Fruit fly (Drosophila melanogaster) whole organism, embryonic: Measurements from ENCODE around the gene rtv.

Experiments
- BEAF-32 ChIP-seq: fragments of 200-800 bp; sonication (Bioruptor generic); optimal IDR thresholded peaks from 3 replicates; lab custom pipeline; 2017; ENCODE audit warnings: missing biosample characterization, missing genetic modification characterization, mild to moderate bottlenecking, moderate library complexity, missing genetic modification reagents
- CG10366 ChIP-seq: fragments of 200-800 bp; sonication (Bioruptor generic); IDR thresholded peaks from 2 replicates; pipeline ENCODE4 v1.3.6; 2022; ENCODE audit warnings: missing biosample characterization, missing genetic modification characterization
- CG10431 ChIP-seq: fragments of 200-800 bp; sonication (Bioruptor generic); optimal IDR thresholded peaks from 3 replicates; lab custom pipeline; 2018; ENCODE audit warnings: missing biosample characterization, mild to moderate bottlenecking, missing genetic modification characterization
- CG10654 ChIP-seq: fragments of 200-800 bp; sonication (Bioruptor generic); optimal IDR thresholded peaks from 2 replicates; lab custom pipeline; 2016; ENCODE audit warnings: missing biosample characterization, missing genetic modification characterization
- CG12219 ChIP-seq: fragments of 200-800 bp; sonication (Bioruptor generic); optimal IDR thresholded peaks from 3 replicates; lab custom pipeline; 2018; ENCODE audit warnings: missing biosample characterization, mild to moderate bottlenecking, missing genetic modification characterization
- CG12769 ChIP-seq: fragments of 200-800 bp; sonication (Bioruptor generic); optimal IDR thresholded peaks from 2 replicates; lab custom pipeline; 2019; ENCODE audit warnings: missing biosample characterization, mild to moderate bottlenecking, missing genetic modification characterization, moderate library complexity
- CG13424 ChIP-seq: fragments of 200-800 bp; sonication (Bioruptor generic); optimal IDR thresholded peaks from 2 replicates; lab custom pipeline; 2019; ENCODE audit warnings: missing biosample characterization, mild to moderate bottlenecking, missing genetic modification characterization, moderate library complexity
- CG15011 ChIP-seq: fragments of 200-800 bp; sonication (Bioruptor generic); optimal IDR thresholded peaks from 3 replicates; lab custom pipeline; 2018; ENCODE audit warnings: missing biosample characterization, mild to moderate bottlenecking, missing genetic modification characterization
- CG16813 ChIP-seq: fragments of 200-800 bp; sonication (Bioruptor generic); IDR thresholded peaks from 3 replicates; pipeline ENCODE4 v1.3.6; 2022; ENCODE audit warnings: missing biosample characterization, missing genetic modification characterization; ENCODE audit not compliant: partially characterized antibody
- CG16815 ChIP-seq: fragments of 200-800 bp; sonication (Bioruptor generic); optimal IDR thresholded peaks from 3 replicates; lab custom pipeline; 2017; ENCODE audit warnings: missing biosample characterization, mild to moderate bottlenecking, missing genetic modification characterization
- CG17361 ChIP-seq: fragments of 200-800 bp; sonication (Bioruptor generic); IDR thresholded peaks from 3 replicates; pipeline ENCODE4 v1.3.6; 2022; ENCODE audit warnings: missing biosample characterization, missing genetic modification characterization
- CG3163 ChIP-seq: fragments of 200-800 bp; sonication (Bioruptor generic); optimal IDR thresholded peaks from 3 replicates; lab custom pipeline; 2016; ENCODE audit warnings: missing biosample characterization, missing genetic modification characterization
- CG4617 ChIP-seq: fragments of 200-800 bp; sonication (Bioruptor generic); optimal IDR thresholded peaks from 3 replicates; lab custom pipeline; 2016; ENCODE audit warnings: missing biosample characterization, missing genetic modification characterization, borderline replicate concordance
- CG9932 ChIP-seq: fragments of 200-800 bp; sonication (Bioruptor generic); IDR thresholded peaks from 2 replicates; pipeline ENCODE4 v1.3.6; 2022; ENCODE audit warnings: missing biosample characterization, missing genetic modification characterization
- CrebB ChIP-seq: fragments of 200-800 bp; sonication (Bioruptor generic); optimal IDR thresholded peaks from 3 replicates; lab custom pipeline; 2018; ENCODE audit warnings: missing biosample characterization, mild to moderate bottlenecking, missing genetic modification characterization
- Dip2 ChIP-seq: fragments of 200-800 bp; sonication (Bioruptor generic); IDR thresholded peaks from 2 replicates; pipeline ENCODE4 v1.3.6; 2022; ENCODE audit warnings: missing biosample characterization, missing genetic modification characterization
- Dp ChIP-seq: fragments of 200-800 bp; sonication (Bioruptor generic); optimal IDR thresholded peaks from 2 replicates; lab custom pipeline; 2018; ENCODE audit warnings: missing biosample characterization, mild to moderate bottlenecking, missing genetic modification characterization, moderate library complexity
- GATAe ChIP-seq: fragments of 200-800 bp; sonication (Bioruptor generic); conservative IDR thresholded peaks from 2 replicates; pipeline ENCODE4 v1.3.6; 2022; ENCODE audit warnings: missing biosample characterization, missing genetic modification characterization
- Hand ChIP-seq: fragments of 200-800 bp; sonication (Bioruptor generic); optimal IDR thresholded peaks from 2 replicates; lab custom pipeline; 2017; ENCODE audit warnings: mild to moderate bottlenecking, missing biosample characterization, missing genetic modification reagents, missing genetic modification characterization
- Hr78 ChIP-seq, 2 experiments: fragments of 200-800 bp in 1 of 2; fragments of >200 bp in 1 of 2; sonication (Bioruptor generic) in 1 of 2; optimal IDR thresholded peaks; 2 replicates each; lab custom pipeline; 2017 to 2019; ENCODE audit warnings: missing biosample characterization in 2 of 2, missing genetic modification characterization in 2 of 2, mild to moderate bottlenecking in 1 of 2, moderate library complexity in 1 of 2
- MBD-R2 ChIP-seq: fragments of 200-800 bp; sonication (Bioruptor generic); IDR thresholded peaks from 2 replicates; pipeline ENCODE4 v1.3.6; 2022; ENCODE audit warnings: missing biosample characterization, missing genetic modification characterization
- Med ChIP-seq: fragments of 200-800 bp; sonication (Bioruptor generic); peaks from one replicate; lab custom pipeline; 2016; ENCODE audit warnings: missing biosample characterization, missing genetic modification characterization, mild to moderate bottlenecking, inconsistent platforms, moderate library complexity
- Oaz ChIP-seq: fragments of 200-800 bp; sonication (Bioruptor generic); IDR thresholded peaks from 2 replicates; pipeline ENCODE4 v1.3.6; 2022; ENCODE audit warnings: missing biosample characterization, missing genetic modification characterization
- Opbp ChIP-seq: fragments of 200-800 bp; sonication (Bioruptor generic); IDR thresholded peaks from 3 replicates; pipeline ENCODE4 v1.3.6; 2022; ENCODE audit warnings: missing biosample characterization, missing genetic modification characterization; ENCODE audit not compliant: partially characterized antibody
- Ptx1 ChIP-seq: fragments of 200-800 bp; sonication (Bioruptor generic); IDR thresholded peaks from 2 replicates; pipeline ENCODE4 v1.3.6; 2022; ENCODE audit warnings: missing biosample characterization, missing genetic modification characterization
- Scr ChIP-seq: fragments of 200-800 bp; sonication (Bioruptor generic); IDR thresholded peaks from 2 replicates; pipeline ENCODE4 v1.3.6; 2022; ENCODE audit warnings: missing biosample characterization, missing genetic modification characterization; ENCODE audit not compliant: partially characterized antibody
- Side ChIP-seq: fragments of 200-800 bp; sonication (Bioruptor generic); optimal IDR thresholded peaks from 2 replicates; lab custom pipeline; 2016; ENCODE audit warnings: missing biosample characterization, missing genetic modification characterization
- Sry-δ ChIP-seq: fragments of 200-800 bp; sonication (Bioruptor generic); optimal IDR thresholded peaks from 2 replicates; lab custom pipeline; 2016; ENCODE audit warnings: missing biosample characterization, missing genetic modification characterization
- Vsx1 ChIP-seq: fragments of 200-800 bp; sonication (Bioruptor generic); optimal IDR thresholded peaks from 2 replicates; lab custom pipeline; 2017; ENCODE audit warnings: missing biosample characterization, mild to moderate bottlenecking, missing genetic modification characterization, missing genetic modification reagents
- Xbp1 ChIP-seq: fragments of 200-800 bp; sonication (Bioruptor generic); optimal IDR thresholded peaks from 3 replicates; lab custom pipeline; 2016; ENCODE audit warnings: missing biosample characterization, mild to moderate bottlenecking, missing genetic modification characterization
- abd-A ChIP-seq: fragments of 200-800 bp; sonication (Bioruptor generic); optimal IDR thresholded peaks from 3 replicates; lab custom pipeline; 2019; ENCODE audit warnings: missing biosample characterization, mild to moderate bottlenecking, missing genetic modification characterization, moderate library complexity
- ac ChIP-seq: fragments of 200-800 bp; sonication (Bioruptor generic); optimal IDR thresholded peaks from 3 replicates; lab custom pipeline; 2017; ENCODE audit warnings: missing biosample characterization, mild to moderate bottlenecking, missing genetic modification characterization
- al ChIP-seq: fragments of 200-800 bp; sonication (Bioruptor generic); IDR thresholded peaks from 2 replicates; pipeline ENCODE4 v1.3.6; 2022; ENCODE audit warnings: missing biosample characterization, missing genetic modification characterization
- amos ChIP-seq: fragments of 200-800 bp; sonication (Bioruptor generic); IDR thresholded peaks from 2 replicates; pipeline ENCODE4 v1.3.6; 2022; ENCODE audit warnings: missing biosample characterization, missing genetic modification characterization; ENCODE audit not compliant: partially characterized antibody
- ase ChIP-seq: fragments of 200-800 bp; sonication (Bioruptor generic); IDR thresholded peaks from 3 replicates; pipeline ENCODE4 v1.3.6; 2022; ENCODE audit warnings: missing biosample characterization, missing genetic modification characterization
- bbx ChIP-seq: fragments of 200-800 bp; sonication (Bioruptor generic); IDR thresholded peaks from 2 replicates; pipeline ENCODE4 v1.3.6; 2022; ENCODE audit warnings: missing biosample characterization, missing genetic modification characterization; ENCODE audit not compliant: partially characterized antibody
- chn ChIP-seq: fragments of 200-800 bp; sonication (Bioruptor generic); optimal IDR thresholded peaks from 2 replicates; lab custom pipeline; 2016; ENCODE audit warnings: missing biosample characterization, missing genetic modification characterization
- croc ChIP-seq: fragments of 200-800 bp; sonication (Bioruptor generic); conservative IDR thresholded peaks from 3 replicates; pipeline ENCODE4 v1.3.6; 2022; ENCODE audit warnings: missing biosample characterization, missing genetic modification characterization
- knrl ChIP-seq: fragments of 200-800 bp; sonication (Bioruptor generic); IDR thresholded peaks from 3 replicates; pipeline ENCODE4 v1.3.6; 2022; ENCODE audit warnings: missing biosample characterization, missing genetic modification characterization; ENCODE audit not compliant: partially characterized antibody
- lola ChIP-seq, 3 experiments: fragments of >200 bp in 2 of 3; fragments of 200-800 bp in 1 of 3; sonication (Bioruptor generic) in 1 of 3; optimal IDR thresholded peaks; 2 replicates each; lab custom pipeline; 2017 to 2019; ENCODE audit warnings: missing biosample characterization in 3 of 3, missing genetic modification characterization in 3 of 3, mild to moderate bottlenecking in 1 of 3, moderate library complexity in 1 of 3
- nerfin-2 ChIP-seq: fragments of 200-800 bp; sonication (Bioruptor generic); IDR thresholded peaks from 2 replicates; pipeline ENCODE4 v1.3.6; 2022; ENCODE audit warnings: missing biosample characterization, missing genetic modification characterization; ENCODE audit not compliant: partially characterized antibody
- pita ChIP-seq: fragments of 200-800 bp; sonication (Bioruptor generic); optimal IDR thresholded peaks from 2 replicates; lab custom pipeline; 2017; ENCODE audit warnings: missing biosample characterization, mild to moderate bottlenecking, missing genetic modification characterization
- pros ChIP-seq: fragments of 200-800 bp; sonication (Bioruptor generic); optimal IDR thresholded peaks from 3 replicates; lab custom pipeline; 2019; ENCODE audit warnings: missing biosample characterization, mild to moderate bottlenecking, missing genetic modification characterization, moderate library complexity
- psq ChIP-seq: fragments of 200-800 bp; sonication (Bioruptor generic); optimal IDR thresholded peaks from 2 replicates; lab custom pipeline; 2017; ENCODE audit warnings: missing biosample characterization, missing genetic modification characterization
- row ChIP-seq: fragments of 200-800 bp; sonication (Bioruptor generic); IDR thresholded peaks from 3 replicates; pipeline ENCODE4 v1.3.6; 2022; ENCODE audit warnings: missing biosample characterization, missing genetic modification characterization
- sens ChIP-seq: fragments of 200-800 bp; sonication (Bioruptor generic); peaks from one replicate; lab custom pipeline; 2016; ENCODE audit warnings: missing biosample characterization, missing genetic modification characterization
- sisA ChIP-seq: fragments of 200-800 bp; sonication (Bioruptor generic); IDR thresholded peaks from 2 replicates; pipeline ENCODE4 v1.3.6; 2022; ENCODE audit warnings: missing biosample characterization, missing genetic modification characterization
- tap ChIP-seq: fragments of 200-800 bp; optimal IDR thresholded peaks from 3 replicates; lab custom pipeline; 2019; ENCODE audit warnings: missing biosample characterization, mild to moderate bottlenecking, missing genetic modification characterization, moderate library complexity
- zen2 ChIP-seq: fragments of 200-800 bp; sonication (Bioruptor generic); IDR thresholded peaks from 3 replicates; pipeline ENCODE4 v1.3.6; 2022; ENCODE audit warnings: missing biosample characterization, missing genetic modification characterization; ENCODE audit not compliant: partially characterized antibody

rtv gene

dm6 chrX:11128828-11129227 is 25.0 kb downstream of the rtv start, which contains the start of gene SrpRalpha (continued):
- TF ChIP-seq Med (GFP tag; lab: Kevin White, UChicago) (peak; percentile 71), amos (GFP tag; lab: Robert Waterston, UW) (peak; percentile 28; the same call in 1 of the 2 replicates), lola (GFP tag; optimal IDR thresholded peaks at IDR 0.05; lab: Kevin White, UChicago) (no peak), CG12219 (GFP tag; lab: Kevin White, UChicago) (no peak), CG9932 (GFP tag; lab: Robert Waterston, UW) (no peak), pita (GFP tag; lab: Kevin White, UChicago) (no peak), al (GFP tag; lab: Robert Waterston, UW) (no peak), tap (tag; lab: Kevin White, UChicago) (no peak), Scr (GFP tag; lab: Robert Waterston, UW) (peak; percentile 42; the same call in 1 of the 2 replicates), MBD-R2 (peak; percentile 57), row (GFP tag; lab: Robert Waterston, UW) (no peak; the same call in 2 of the 3 replicates), Ptx1 (GFP tag; lab: Robert Waterston, UW) (no peak), CG4617 (GFP tag; lab: Kevin White, UChicago) (no peak), abd-A (tag; lab: Kevin White, UChicago) (no peak), CG10654 (no peak), sisA (GFP tag; lab: Robert Waterston, UW) (no peak), ase (GFP tag; lab: Robert Waterston, UW) (no peak), Opbp (peak; percentile 66; the same call in 2 of the 3 replicates), ac (GFP tag; lab: Kevin White, UChicago) (no peak), Vsx1 (GFP tag; lab: Kevin White, UChicago) (no peak), bbx (GFP tag; lab: Robert Waterston, UW) (peak; percentile 61; the same call in 1 of the 2 replicates), psq (GFP tag; lab: Kevin White, UChicago) (no peak), CG17361 (GFP tag; lab: Robert Waterston, UW) (no peak), Dp (GFP tag; lab: Kevin White, UChicago) (peak; percentile 63), nerfin-2 (peak; percentile 29; the same call in 1 of the 2 replicates), Hr78 (GFP tag; optimal IDR thresholded peaks at IDR 0.05; lab: Kevin White, UChicago) (no peak), CG13424 (tag; lab: Kevin White, UChicago) (no peak), Side (GFP tag; lab: Kevin White, UChicago) (no peak), Oaz (GFP tag; lab: Robert Waterston, UW) (no peak), CG16813 (GFP tag; lab: Robert Waterston, UW) (peak; percentile 33; the same call in 1 of the 3 replicates), Dip2 (no peak), GATAe (GFP tag; lab: Robert Waterston, UW) (no peak), CrebB (tag; lab: Kevin White, UChicago) (no peak), Sry-δ (GFP tag; lab: Kevin White, UChicago) (peak; percentile 84), sens (GFP tag; lab: Kevin White, UChicago) (peak; percentile 60), chn (GFP tag; lab: Kevin White, UChicago) (no peak), CG15011 (GFP tag; lab: Kevin White, UChicago) (no peak), CG3163 (GFP tag; lab: Kevin White, UChicago) (no peak), CG12769 (tag; lab: Kevin White, UChicago) (no peak), CG10431 (GFP tag; lab: Kevin White, UChicago) (no peak), CG10366 (GFP tag; lab: Robert Waterston, UW) (no peak), CG16815 (GFP tag; lab: Kevin White, UChicago) (no peak), Xbp1 (GFP tag; lab: Kevin White, UChicago) (peak; percentile 56), zen2 (peak; percentile 5; the same call in 2 of the 3 replicates), knrl (peak; percentile 35; the same call in 1 of the 3 replicates), Hand (GFP tag; lab: Kevin White, UChicago) (no peak), croc (GFP tag; lab: Robert Waterston, UW) (no peak), BEAF-32 (GFP tag; lab: Kevin White, UChicago) (peak; percentile 46), pros (GFP tag; lab: Kevin White, UChicago) (no peak)
